Worm (Caenorhabditis elegans) whole organism, L4 larva: ENCODE data around the gene B0303.16.

ENCODE experiments used
- F10B5.3 ChIP-seq: sonication (generic microtip); optimal IDR thresholded peaks from 2 replicates; lab custom pipeline; 2016; ENCODE audit warnings: mild to moderate bottlenecking, missing genetic modification characterization, missing compliant biosample characterization
- F37D6.2 ChIP-seq: sonication (generic microtip); optimal IDR thresholded peaks from 2 replicates; lab custom pipeline; 2016; ENCODE audit warnings: mild to moderate bottlenecking, missing genetic modification characterization, missing compliant biosample characterization
- F49E8.2 ChIP-seq: sonication (generic microtip); optimal IDR thresholded peaks from 2 replicates; lab custom pipeline; 2016; ENCODE audit warnings: missing compliant biosample characterization, mild to moderate bottlenecking, missing genetic modification characterization, borderline replicate concordance
- T26A8.4 ChIP-seq: fragments of 200-800 bp; sonication (Bioruptor generic); IDR thresholded peaks from 2 replicates; pipeline ENCODE4 v1.3.6; 2022; ENCODE audit warnings: missing genetic modification characterization, missing compliant biosample characterization
- Y48G9A.11 ChIP-seq: fragments of 200-800 bp; sonication (Bioruptor generic); IDR thresholded peaks from 2 replicates; pipeline ENCODE4 v1.3.6; 2022; ENCODE audit warnings: missing genetic modification reagents, missing genetic modification characterization, missing compliant biosample characterization
- Y5F2A.4 ChIP-seq: fragments of 200-800 bp; sonication (Bioruptor generic); optimal IDR thresholded peaks from 2 replicates; lab custom pipeline; 2018; ENCODE audit warnings: mild to moderate bottlenecking, missing genetic modification characterization, missing compliant biosample characterization
- Y75B8A.6 ChIP-seq: fragments of 200-800 bp; sonication (Bioruptor generic); IDR thresholded peaks from 2 replicates; pipeline ENCODE4 v1.3.6; 2022; ENCODE audit warnings: missing genetic modification reagents, missing genetic modification characterization, missing compliant biosample characterization
- aha-1 ChIP-seq: fragments of 150-350 bp; peaks from one replicate; lab custom pipeline; 2014; ENCODE audit warnings: missing biosample characterization, missing genetic modification characterization
- ceh-62 ChIP-seq: sonication (generic microtip); optimal IDR thresholded peaks from 2 replicates; lab custom pipeline; 2017; ENCODE audit warnings: missing biosample characterization, missing genetic modification characterization
- ctbp-1 ChIP-seq: fragments of 200-800 bp; sonication (Bioruptor generic); IDR thresholded peaks from 2 replicates; pipeline ENCODE4 v1.3.6; 2022; ENCODE audit warnings: missing genetic modification reagents, missing genetic modification characterization, missing compliant biosample characterization
- daf-16 ChIP-seq, 3 experiments: sonication (generic microtip); optimal IDR thresholded peaks; 2 replicates each; lab custom pipeline; 2016 to 2017; ENCODE audit warnings: missing genetic modification characterization in 3 of 3, missing genetic modification reagents in 3 of 3, mild to moderate bottlenecking in 2 of 3, missing compliant biosample characterization in 2 of 3, missing biosample characterization in 1 of 3, moderate library complexity in 1 of 3
- dmd-6 ChIP-seq: fragments of 200-800 bp; sonication (Bioruptor generic); IDR thresholded peaks from 2 replicates; pipeline ENCODE4 v1.3.6; 2022; ENCODE audit warnings: missing genetic modification reagents, missing genetic modification characterization, missing compliant biosample characterization
- dve-1 ChIP-seq: sonication (generic microtip); optimal IDR thresholded peaks from 2 replicates; lab custom pipeline; 2017; ENCODE audit warnings: antibody characterized with exemption, mild to moderate bottlenecking, missing genetic modification characterization, missing compliant biosample characterization; ENCODE audit not compliant: insufficient read depth
- egl-43 ChIP-seq: fragments of 200-800 bp; sonication (Bioruptor generic); IDR thresholded peaks from 2 replicates; pipeline ENCODE4 v1.3.6; 2022; ENCODE audit warnings: missing genetic modification reagents, missing genetic modification characterization, missing compliant biosample characterization
- fkh-10 ChIP-seq: fragments of 150-350 bp; optimal IDR thresholded peaks from 2 replicates; lab custom pipeline; 2014; ENCODE audit warnings: missing biosample characterization, missing genetic modification reagents, missing genetic modification characterization
- gei-8 ChIP-seq: fragments of 200-800 bp; sonication (Bioruptor generic); optimal IDR thresholded peaks from 2 replicates; lab custom pipeline; 2018; ENCODE audit warnings: mild to moderate bottlenecking, missing genetic modification characterization, missing compliant biosample characterization
- hlh-11 ChIP-seq: fragments of 200-800 bp; sonication (Bioruptor generic); optimal IDR thresholded peaks from 2 replicates; lab custom pipeline; 2018; ENCODE audit warnings: mild to moderate bottlenecking, missing genetic modification characterization, missing compliant biosample characterization
- hlh-30 ChIP-seq: sonication (generic microtip); optimal IDR thresholded peaks from 2 replicates; lab custom pipeline; 2017; ENCODE audit warnings: antibody characterized with exemption, mild to moderate bottlenecking, missing genetic modification characterization, missing compliant biosample characterization; ENCODE audit not compliant: insufficient read depth
- lim-7 ChIP-seq: fragments of 200-800 bp; sonication (Bioruptor generic); IDR thresholded peaks from 2 replicates; pipeline ENCODE4 v1.3.6; 2022; ENCODE audit warnings: missing genetic modification characterization, missing compliant biosample characterization
- lin-1 ChIP-seq: fragments of 200-800 bp; sonication (Bioruptor generic); IDR thresholded peaks from 2 replicates; pipeline ENCODE4 v1.3.6; 2022; ENCODE audit warnings: missing genetic modification reagents, missing genetic modification characterization, missing compliant biosample characterization
- lin-38 ChIP-seq: fragments of 200-800 bp; sonication (Bioruptor generic); IDR thresholded peaks from 2 replicates; pipeline ENCODE4 v1.3.6; 2022; ENCODE audit warnings: missing genetic modification reagents, missing genetic modification characterization, missing compliant biosample characterization
- lsy-2 ChIP-seq, 2 experiments: fragments of 150-350 bp in 1 of 2; sonication (generic microtip) in 1 of 2; optimal IDR thresholded peaks; 2 replicates each; lab custom pipeline; 2014 to 2017; ENCODE audit warnings: missing biosample characterization in 2 of 2, missing genetic modification characterization in 2 of 2
- madf-9 ChIP-seq: fragments of 200-800 bp; sonication (Bioruptor generic); conservative IDR thresholded peaks from 2 replicates; pipeline ENCODE4 v1.3.6; 2022; ENCODE audit warnings: missing genetic modification reagents, missing genetic modification characterization, missing compliant biosample characterization
- mdl-1 ChIP-seq, 2 experiments: fragments of 150-350 bp in 1 of 2; sonication (generic microtip) in 1 of 2; optimal IDR thresholded peaks; 2 replicates each; lab custom pipeline; 2014 to 2017; ENCODE audit warnings: missing biosample characterization in 2 of 2, missing genetic modification characterization in 2 of 2
- mdt-29 ChIP-seq: fragments of 200-800 bp; sonication (Bioruptor generic); IDR thresholded peaks from 2 replicates; pipeline ENCODE4 v1.3.6; 2022; ENCODE audit warnings: missing genetic modification reagents, missing genetic modification characterization, missing compliant biosample characterization
- mep-1 ChIP-seq: fragments of 150-350 bp; sonication (generic microtip); optimal IDR thresholded peaks from 3 replicates; lab custom pipeline; 2014; ENCODE audit warnings: missing biosample characterization, missing genetic modification characterization
- mes-2 ChIP-seq: sonication (generic microtip); optimal IDR thresholded peaks from 2 replicates; lab custom pipeline; 2016; ENCODE audit warnings: missing genotype, mild to moderate bottlenecking, missing genetic modification characterization, missing compliant biosample characterization; ENCODE audit not compliant: poor library complexity, severe bottlenecking
- nhr-102 ChIP-seq: sonication (generic microtip); optimal IDR thresholded peaks from 2 replicates; lab custom pipeline; 2016; ENCODE audit warnings: mild to moderate bottlenecking, missing genetic modification characterization, moderate library complexity, missing compliant biosample characterization
- nhr-111 ChIP-seq: fragments of 200-800 bp; sonication (Bioruptor generic); optimal IDR thresholded peaks from 2 replicates; lab custom pipeline; 2018; ENCODE audit warnings: mild to moderate bottlenecking, missing genetic modification characterization, missing compliant biosample characterization
- nhr-42 ChIP-seq: fragments of 200-800 bp; sonication (Bioruptor generic); IDR thresholded peaks from 2 replicates; pipeline ENCODE4 v1.3.6; 2022; ENCODE audit warnings: missing genetic modification characterization, missing compliant biosample characterization
- nhr-48 ChIP-seq: sonication (generic microtip); optimal IDR thresholded peaks from 2 replicates; lab custom pipeline; 2016; ENCODE audit warnings: mild to moderate bottlenecking, missing genetic modification characterization, missing compliant biosample characterization
- nhr-77 ChIP-seq: fragments of 150-350 bp; optimal IDR thresholded peaks from 2 replicates; lab custom pipeline; 2014; ENCODE audit warnings: missing biosample characterization, missing genetic modification characterization
- pha-4 ChIP-seq, 2 experiments: fragments of 150-350 bp in 1 of 2; fragments of 200-800 bp in 1 of 2; sonication (Bioruptor generic) in 1 of 2; IDR thresholded peaks in 1 of 2; optimal IDR thresholded peaks in 1 of 2; 2 replicates each; pipeline versions ENCODE4 v1.3.6 to Lab custom; 2014 to 2022; ENCODE audit warnings: missing genetic modification characterization in 2 of 2, missing genetic modification reagents in 2 of 2, missing biosample characterization in 1 of 2, missing compliant biosample characterization in 1 of 2
- rbr-2 ChIP-seq: sonication (generic microtip); optimal IDR thresholded peaks from 2 replicates; lab custom pipeline; 2016; ENCODE audit warnings: missing genotype, missing genetic modification characterization, missing compliant biosample characterization
- sdz-12 ChIP-seq: fragments of 200-800 bp; sonication (Bioruptor generic); optimal IDR thresholded peaks from 2 replicates; lab custom pipeline; 2018; ENCODE audit warnings: mild to moderate bottlenecking, missing genetic modification characterization, missing compliant biosample characterization
- unc-130 ChIP-seq: sonication (generic microtip); optimal IDR thresholded peaks from 2 replicates; lab custom pipeline; 2016; ENCODE audit warnings: missing genetic modification reagents, missing genetic modification characterization, missing compliant biosample characterization
- unc-62 ChIP-seq, 3 experiments: fragments of 150-350 bp in 1 of 3; sonication (generic microtip); optimal IDR thresholded peaks in 2 of 3; peaks in 1 of 3; 1 replicate in 1 of 3; 2 replicates in 2 of 3; lab custom pipeline; 2014 to 2017; ENCODE audit warnings: missing biosample characterization in 3 of 3, missing genetic modification characterization in 3 of 3, missing genetic modification reagents in 3 of 3, missing genotype in 1 of 3
- zfp-3 ChIP-seq: fragments of 200-800 bp; sonication (Bioruptor generic); conservative IDR thresholded peaks from 2 replicates; pipeline ENCODE4 v1.3.6; 2022; ENCODE audit warnings: missing genetic modification reagents, missing genetic modification characterization, missing compliant biosample characterization

Gene B0303.16

DNA sequence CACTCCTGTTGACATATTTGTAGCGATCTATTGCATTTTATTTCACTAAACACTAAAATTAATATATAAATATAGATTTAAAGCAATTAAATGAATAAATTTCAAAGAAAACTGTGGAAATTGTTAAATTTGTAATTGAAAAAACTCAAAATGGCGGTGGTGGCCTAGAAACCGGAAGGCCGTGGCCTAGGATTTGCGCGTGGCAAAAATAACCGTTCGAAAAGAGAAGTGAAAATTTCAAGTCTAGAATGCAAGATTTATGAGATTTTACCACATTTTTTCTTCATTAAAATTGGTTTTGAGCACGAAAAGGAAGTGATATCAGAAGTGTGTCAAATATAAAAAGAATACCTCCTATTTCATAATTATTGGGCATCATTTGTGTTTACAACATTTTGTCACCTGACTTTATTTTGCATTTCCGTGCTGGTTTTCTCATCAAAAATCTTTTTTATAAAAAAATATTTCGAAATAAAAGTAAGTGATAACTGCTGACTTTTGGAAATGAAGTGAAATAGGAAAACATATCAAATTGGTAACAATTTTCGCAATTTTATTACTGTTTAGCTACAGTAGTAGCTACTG is 21.1 kb upstream of the B0303.16 start, which contains the start of gene fli-1 (continued):
- TF ChIP-seq unc-130 (GFP tag; lab: Kevin White, UChicago) (peak; percentile 90), Y48G9A.11 (GFP tag; lab: Robert Waterston, UW) (0 out of 2 replicates have a peak, but pooled peaks have one; percentile 27)

DNA sequence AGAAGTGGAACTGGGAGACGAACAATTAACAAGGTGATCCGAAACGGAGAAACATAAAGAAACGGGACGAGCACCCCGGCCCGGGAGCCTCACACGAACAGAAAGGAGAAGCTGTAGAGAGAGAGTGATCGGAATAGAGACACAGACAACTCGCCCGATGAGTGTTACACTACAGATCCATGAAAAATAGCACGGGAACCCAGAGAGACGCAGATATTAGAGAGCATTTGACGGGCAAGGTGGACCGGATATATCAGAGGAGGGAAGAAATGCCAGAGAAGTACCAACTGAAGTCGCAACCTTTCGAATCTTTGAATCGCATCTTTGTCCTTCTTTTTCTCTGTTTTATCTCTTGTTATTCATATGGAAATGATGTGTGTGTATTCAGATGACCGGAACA is 20.4 kb upstream of the B0303.16 start, which contains the start of gene anmt-1:
anmt-1 (plus strand) TSS at position 388 of the 400 bp plus-strand sequence.
- no peak for TF ChIP-seq hlh-30
- peak; percentile 45 for TF ChIP-seq mes-2
- no peak for TF ChIP-seq F37D6.2 (tag; lab: Kevin White, UChicago)

DNA sequence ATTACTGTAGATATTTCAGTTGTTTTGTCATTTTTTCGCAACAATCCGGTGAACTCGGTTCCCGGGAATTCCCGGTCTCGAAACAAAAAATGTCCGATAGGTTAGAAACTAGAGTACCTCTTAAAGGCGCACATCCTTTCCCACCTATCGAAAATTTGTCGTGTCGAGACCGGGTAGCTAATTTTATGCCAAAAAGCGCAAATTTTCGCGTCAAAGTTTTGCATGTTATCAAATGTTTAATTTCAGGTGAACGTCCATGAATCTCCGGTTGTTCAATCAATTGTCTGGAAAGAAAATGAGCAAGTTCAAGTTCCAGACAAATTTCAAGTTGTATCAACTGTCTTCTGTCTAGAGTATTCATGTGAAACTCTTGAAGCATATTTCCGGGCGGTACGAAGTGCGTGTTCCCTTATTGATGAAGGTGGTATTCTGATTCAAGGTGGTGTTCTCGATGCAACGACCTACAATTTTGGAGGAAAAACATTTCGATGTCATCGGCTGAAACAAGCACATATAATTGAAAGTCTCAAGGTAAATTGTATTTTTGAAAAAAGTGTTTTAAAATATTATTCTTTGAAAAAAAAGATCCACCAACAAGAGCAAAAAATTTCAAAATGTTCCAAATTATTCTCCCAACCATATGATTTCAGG is 19.1 kb upstream of the B0303.16 start:
- peak; percentile 93 for TF ChIP-seq aha-1 (tag; lab: Kevin White, UChicago)
- no peak for TF ChIP-seq F49E8.2
- no peak for TF ChIP-seq lim-7 (GFP tag; lab: Robert Waterston, UW)
- peak; percentile 45 for TF ChIP-seq nhr-48
- TF ChIP-seq unc-130 (GFP tag; lab: Kevin White, UChicago): no peak
- TF ChIP-seq lin-38: peak; percentile 64
- peak in 1 of 2 experiments; percentile 88 for TF ChIP-seq unc-62 (GFP tag; optimal IDR thresholded peaks at IDR 0.05 in 1 of 2; lab: Kevin White, UChicago)
- no peak for TF ChIP-seq unc-62 (tag; optimal IDR thresholded peaks at IDR 0.05; lab: Kevin White, UChicago)
- TF ChIP-seq mdl-1 (tag; optimal IDR thresholded peaks at IDR 0.05; lab: Kevin White, UChicago): no peak
- no peak for TF ChIP-seq fkh-10
- TF ChIP-seq ctbp-1 (GFP tag; lab: Robert Waterston, UW): peak; percentile 34; the same call in 1 of the 2 replicates
- TF ChIP-seq egl-43: peak; percentile 45; the same call in 1 of the 2 replicates
- TF ChIP-seq ceh-62 (tag; lab: Kevin White, UChicago): no peak
- no peak for TF ChIP-seq lsy-2 (tag; optimal IDR thresholded peaks at IDR 0.05; lab: Kevin White, UChicago)
- 0 out of 2 replicates have a peak, but pooled peaks have one; percentile 15 for TF ChIP-seq lin-1
- TF ChIP-seq nhr-42 (GFP tag; lab: Robert Waterston, UW): peak; percentile 18; the same call in 1 of the 2 replicates
- TF ChIP-seq zfp-3 (GFP tag; lab: Robert Waterston, UW): peak; percentile 71; the same call in 1 of the 2 replicates
- 0 out of 2 replicates have a peak, but pooled peaks have one; percentile 50 for TF ChIP-seq mdt-29 (GFP tag; lab: Robert Waterston, UW)
- peak; percentile 29 for TF ChIP-seq nhr-111 (GFP tag; lab: Kevin White, UChicago)
- 0 out of 2 replicates have a peak, but pooled peaks have one; percentile 37 for TF ChIP-seq Y75B8A.6 (GFP tag; lab: Robert Waterston, UW)
- TF ChIP-seq F10B5.3 (tag; lab: Kevin White, UChicago): no peak
- no peak for TF ChIP-seq nhr-77 (tag; lab: Kevin White, UChicago)
- TF ChIP-seq daf-16 (GFP tag; optimal IDR thresholded peaks at IDR 0.05; lab: Kevin White, UChicago): no peak
- peak; percentile 36 for TF ChIP-seq daf-16 (tag; optimal IDR thresholded peaks at IDR 0.05; lab: Kevin White, UChicago)
- no peak for TF ChIP-seq gei-8 (GFP tag; lab: Kevin White, UChicago)
- no peak for TF ChIP-seq rbr-2
- TF ChIP-seq pha-4 (GFP tag; IDR thresholded peaks at IDR 0.05; lab: Robert Waterston, UW): peak; percentile 69; the same call in 1 of the 2 replicates
- no peak for TF ChIP-seq pha-4 (tag; optimal IDR thresholded peaks at IDR 0.05; lab: Kevin White, UChicago)
- TF ChIP-seq nhr-102 (tag; lab: Kevin White, UChicago): peak; percentile 55
- TF ChIP-seq madf-9 (GFP tag; lab: Robert Waterston, UW): no peak
- TF ChIP-seq dve-1: peak; percentile 46
- peak; percentile 74; the same call in 1 of the 2 replicates for TF ChIP-seq T26A8.4
- TF ChIP-seq dmd-6 (GFP tag; lab: Robert Waterston, UW): 0 out of 2 replicates have a peak, but pooled peaks have one; percentile 23
- TF ChIP-seq Y5F2A.4 (GFP tag; lab: Kevin White, UChicago): peak; percentile 71
- peak; percentile 4 for TF ChIP-seq mes-2
- peak; percentile 27 for TF ChIP-seq mep-1 (tag; lab: Kevin White, UChicago)
- TF ChIP-seq hlh-11 (tag; lab: Kevin White, UChicago): peak; percentile 35
- no peak for TF ChIP-seq sdz-12 (GFP tag; lab: Kevin White, UChicago)
